Worm (Caenorhabditis elegans): ENCODE measurements around the gene gpcp-1.

DNA sequence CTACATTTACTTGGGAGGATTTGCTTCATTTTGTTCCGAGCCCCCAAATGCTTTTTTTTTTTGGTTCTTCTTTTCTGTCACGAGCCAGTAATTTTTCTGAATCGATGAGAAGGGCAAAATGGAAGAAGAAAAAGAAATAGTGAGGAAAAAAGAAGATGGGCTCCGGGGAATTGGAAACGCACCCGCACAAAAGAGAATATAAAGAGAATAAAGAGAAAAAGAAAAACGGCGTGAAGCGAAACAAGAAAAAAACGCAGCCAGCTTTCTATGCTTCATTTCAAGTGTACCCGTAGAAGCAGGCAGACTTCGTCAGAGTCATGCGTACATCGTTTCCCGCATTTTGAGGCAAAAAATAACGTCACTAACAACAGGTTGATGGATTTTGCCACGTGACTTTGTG lies 638 bp upstream of the gpcp-1 start:
- TF ChIP-seq ahr-1 (tag; optimal IDR thresholded peaks at IDR 0.05) (no peak), pha-2 (tag; optimal IDR thresholded peaks at IDR 0.05) (no peak), pha-4 (tag; optimal IDR thresholded peaks at IDR 0.05) (no peak), ceh-48 (tag; optimal IDR thresholded peaks at IDR 0.05) (no peak), ttx-3 (tag; optimal IDR thresholded peaks at IDR 0.05) (no peak), nfya-1 (tag; optimal IDR thresholded peaks at IDR 0.05) (no peak), fkh-10 (GFP tag; optimal IDR thresholded peaks at IDR 0.05) (no peak), C08G9.2 (tag; optimal IDR thresholded peaks at IDR 0.05) (no peak), pqm-1 (tag; optimal IDR thresholded peaks at IDR 0.05) (no peak)
